Fruit fly (Drosophila melanogaster) whole organism, embryonic: ENCODE measurements around the gene CG13894.

Experiments
- Asciz ChIP-seq: fragments of 200-800 bp; sonication (Bioruptor generic); optimal IDR thresholded peaks from 2 replicates; lab custom pipeline; 2017; ENCODE audit warnings: missing biosample characterization, mild to moderate bottlenecking, missing genetic modification characterization, missing genetic modification reagents
- CG10654 ChIP-seq: fragments of 200-800 bp; sonication (Bioruptor generic); optimal IDR thresholded peaks from 2 replicates; lab custom pipeline; 2016; ENCODE audit warnings: missing biosample characterization, missing genetic modification characterization
- CG14965 ChIP-seq: fragments of 200-800 bp; sonication (Bioruptor generic); optimal IDR thresholded peaks from 2 replicates; lab custom pipeline; 2016; ENCODE audit warnings: missing biosample characterization, missing genetic modification characterization, borderline replicate concordance
- CG1529 ChIP-seq: fragments of 200-800 bp; sonication (Bioruptor generic); optimal IDR thresholded peaks from 3 replicates; lab custom pipeline; 2018; ENCODE audit warnings: missing biosample characterization, missing genetic modification characterization
- CG15514 ChIP-seq: fragments of 200-800 bp; sonication (Bioruptor generic); optimal IDR thresholded peaks from 3 replicates; lab custom pipeline; 2017; ENCODE audit warnings: missing biosample characterization, missing genetic modification characterization, mild to moderate bottlenecking, moderate library complexity, missing genetic modification reagents
- CG16779 ChIP-seq: fragments of 200-800 bp; sonication (Bioruptor generic); IDR thresholded peaks from 2 replicates; pipeline ENCODE4 v1.3.6; 2022; ENCODE audit warnings: missing biosample characterization, missing genetic modification characterization
- CG17186 ChIP-seq: fragments of 200-800 bp; sonication (Bioruptor generic); optimal IDR thresholded peaks from 3 replicates; lab custom pipeline; 2017; ENCODE audit warnings: missing biosample characterization, missing genetic modification reagents, missing genetic modification characterization
- CG17359 ChIP-seq: fragments of 200-800 bp; sonication (Bioruptor generic); optimal IDR thresholded peaks from 3 replicates; lab custom pipeline; 2018; ENCODE audit warnings: missing biosample characterization, mild to moderate bottlenecking, missing genetic modification characterization, moderate library complexity
- CG17385 ChIP-seq: fragments of 200-800 bp; sonication (Bioruptor generic); optimal IDR thresholded peaks from 3 replicates; lab custom pipeline; 2018; ENCODE audit warnings: missing biosample characterization, mild to moderate bottlenecking, missing genetic modification characterization
- CG31224 ChIP-seq: fragments of 200-800 bp; sonication (Bioruptor generic); IDR thresholded peaks from 2 replicates; pipeline ENCODE4 v1.3.6; 2022; ENCODE audit warnings: missing biosample characterization, missing genetic modification characterization
- CG33213 ChIP-seq: fragments of 200-800 bp; sonication (Bioruptor generic); optimal IDR thresholded peaks from 3 replicates; lab custom pipeline; 2016; ENCODE audit warnings: missing biosample characterization, missing genetic modification characterization
- CG3407 ChIP-seq: fragments of 200-800 bp; sonication (Bioruptor generic); optimal IDR thresholded peaks from 2 replicates; lab custom pipeline; 2018; ENCODE audit warnings: missing biosample characterization, mild to moderate bottlenecking, missing genetic modification characterization
- CG5245 ChIP-seq: fragments of 200-800 bp; sonication (Bioruptor generic); optimal IDR thresholded peaks from 3 replicates; lab custom pipeline; 2016; ENCODE audit warnings: missing biosample characterization, missing genetic modification characterization
- CG6254 ChIP-seq: fragments of 200-800 bp; sonication (Bioruptor generic); optimal IDR thresholded peaks from 3 replicates; lab custom pipeline; 2017; ENCODE audit warnings: mild to moderate bottlenecking, missing biosample characterization, missing genetic modification reagents, missing genetic modification characterization
- CG7271 ChIP-seq: fragments of 200-800 bp; sonication (Bioruptor generic); optimal IDR thresholded peaks from 2 replicates; lab custom pipeline; 2018; ENCODE audit warnings: missing biosample characterization, mild to moderate bottlenecking, missing genetic modification characterization, moderate library complexity
- CG8388 ChIP-seq: fragments of 200-800 bp; sonication (Bioruptor generic); optimal IDR thresholded peaks from 2 replicates; lab custom pipeline; 2019; ENCODE audit warnings: missing biosample characterization, mild to moderate bottlenecking, missing genetic modification characterization, moderate library complexity
- CG8944 ChIP-seq: fragments of 200-800 bp; sonication (Bioruptor generic); optimal IDR thresholded peaks from 3 replicates; lab custom pipeline; 2016; ENCODE audit warnings: missing biosample characterization, missing genetic modification characterization
- CG9437 ChIP-seq: fragments of 200-800 bp; sonication (Bioruptor generic); optimal IDR thresholded peaks from 2 replicates; lab custom pipeline; 2018; ENCODE audit warnings: missing biosample characterization, mild to moderate bottlenecking, missing genetic modification characterization
- CG9876 ChIP-seq: fragments of 200-800 bp; sonication (Bioruptor generic); optimal IDR thresholded peaks from 2 replicates; lab custom pipeline; 2016; ENCODE audit warnings: missing biosample characterization, missing genetic modification characterization
- CrebB ChIP-seq: fragments of 200-800 bp; sonication (Bioruptor generic); optimal IDR thresholded peaks from 3 replicates; lab custom pipeline; 2018; ENCODE audit warnings: missing biosample characterization, mild to moderate bottlenecking, missing genetic modification characterization
- D ChIP-seq, 2 experiments: fragments of 200-800 bp in 1 of 2; fragments of >200 bp in 1 of 2; sonication (Bioruptor generic) in 1 of 2; optimal IDR thresholded peaks; 2 replicates in 1 of 2; 3 replicates in 1 of 2; lab custom pipeline; 2017; ENCODE audit warnings: mild to moderate bottlenecking in 1 of 2, missing biosample characterization in 1 of 2, missing genetic modification characterization in 1 of 2, missing genetic modification reagents in 1 of 2
- Dll ChIP-seq: fragments of 200-800 bp; sonication (Bioruptor generic); IDR thresholded peaks from 4 replicates; pipeline ENCODE4 v1.3.6; 2022; ENCODE audit warnings: missing biosample characterization, missing genetic modification characterization; ENCODE audit not compliant: partially characterized antibody
- E2f2 ChIP-seq: fragments of 200-800 bp; sonication (Bioruptor generic); IDR thresholded peaks from 2 replicates; pipeline ENCODE4 v1.3.6; 2022; ENCODE audit warnings: missing biosample characterization, missing genetic modification characterization
- Fer2 ChIP-seq: fragments of 200-800 bp; sonication (Bioruptor generic); optimal IDR thresholded peaks from 2 replicates; lab custom pipeline; 2018; ENCODE audit warnings: missing biosample characterization, mild to moderate bottlenecking, missing genetic modification characterization, moderate library complexity
- Hr39 ChIP-seq: fragments of >200 bp; optimal IDR thresholded peaks from 2 replicates; lab custom pipeline; 2017
- Kr ChIP-seq: fragments of 200-800 bp; sonication (Bioruptor generic); optimal IDR thresholded peaks from 2 replicates; lab custom pipeline; 2017; ENCODE audit warnings: missing biosample characterization, mild to moderate bottlenecking, missing genetic modification characterization
- Lpt ChIP-seq: fragments of >200 bp; optimal IDR thresholded peaks from 2 replicates; lab custom pipeline; 2018; ENCODE audit warnings: missing biosample characterization, missing genetic modification characterization
- Neu2 ChIP-seq: fragments of 200-800 bp; sonication (Bioruptor generic); optimal IDR thresholded peaks from 3 replicates; lab custom pipeline; 2016; ENCODE audit warnings: missing biosample characterization, missing genetic modification characterization, borderline replicate concordance
- Nf-YC ChIP-seq: fragments of 200-800 bp; optimal IDR thresholded peaks from 3 replicates; lab custom pipeline; 2019; ENCODE audit warnings: missing biosample characterization, mild to moderate bottlenecking, missing genetic modification characterization, moderate library complexity
- Rfx ChIP-seq: fragments of 200-800 bp; sonication (Bioruptor generic); IDR thresholded peaks from 2 replicates; pipeline ENCODE4 v1.3.6; 2022; ENCODE audit warnings: missing biosample characterization, missing genetic modification characterization
- Stat92E ChIP-seq, 3 experiments: fragments of >200 bp in 2 of 3; fragments of 200-800 bp in 1 of 3; sonication (Bioruptor generic) in 1 of 3; optimal IDR thresholded peaks; 2 replicates each; lab custom pipeline; 2017 to 2019; ENCODE audit warnings: missing biosample characterization in 3 of 3, missing genetic modification characterization in 3 of 3, mild to moderate bottlenecking in 1 of 3, moderate library complexity in 1 of 3
- Trl ChIP-seq, 3 experiments: fragments of >200 bp in 2 of 3; fragments of 200-800 bp in 1 of 3; sonication (Bioruptor generic) in 1 of 3; optimal IDR thresholded peaks; 2 replicates in 1 of 3; 3 replicates in 2 of 3; lab custom pipeline; 2016 to 2017; ENCODE audit warnings: missing biosample characterization in 1 of 3, missing genetic modification characterization in 1 of 3
- Xbp1 ChIP-seq: fragments of 200-800 bp; sonication (Bioruptor generic); optimal IDR thresholded peaks from 3 replicates; lab custom pipeline; 2016; ENCODE audit warnings: missing biosample characterization, mild to moderate bottlenecking, missing genetic modification characterization
- ewg ChIP-seq: fragments of 200-800 bp; sonication (Bioruptor generic); optimal IDR thresholded peaks from 3 replicates; lab custom pipeline; 2017; ENCODE audit warnings: mild to moderate bottlenecking, missing biosample characterization, missing genetic modification reagents, missing genetic modification characterization
- exex ChIP-seq: fragments of 200-800 bp; sonication (Bioruptor generic); optimal IDR thresholded peaks from 4 replicates; lab custom pipeline; 2018; ENCODE audit warnings: missing biosample characterization, mild to moderate bottlenecking, missing genetic modification characterization, moderate library complexity
- grau ChIP-seq: fragments of 200-800 bp; optimal IDR thresholded peaks from 3 replicates; lab custom pipeline; 2019; ENCODE audit warnings: missing biosample characterization, mild to moderate bottlenecking, missing genetic modification characterization, moderate library complexity
- her ChIP-seq: fragments of 200-800 bp; sonication (Bioruptor generic); optimal IDR thresholded peaks from 2 replicates; lab custom pipeline; 2016; ENCODE audit warnings: missing biosample characterization, missing genetic modification characterization
- ind ChIP-seq: fragments of 200-800 bp; sonication (Bioruptor generic); optimal IDR thresholded peaks from 3 replicates; lab custom pipeline; 2016; ENCODE audit warnings: missing biosample characterization, missing genetic modification characterization
- ken ChIP-seq: fragments of 200-800 bp; sonication (Bioruptor generic); IDR thresholded peaks from 3 replicates; pipeline ENCODE4 v1.3.6; 2022; ENCODE audit warnings: missing biosample characterization, missing genetic modification characterization
- lbe ChIP-seq: fragments of 200-800 bp; sonication (Bioruptor generic); optimal IDR thresholded peaks from 2 replicates; lab custom pipeline; 2016; ENCODE audit warnings: missing biosample characterization, mild to moderate bottlenecking, missing genetic modification characterization
- mld ChIP-seq: fragments of 200-800 bp; sonication (Bioruptor generic); IDR thresholded peaks from 3 replicates; pipeline ENCODE4 v1.3.6; 2022; ENCODE audit warnings: missing biosample characterization, missing genetic modification characterization; ENCODE audit not compliant: partially characterized antibody
- prd ChIP-seq, 3 experiments: fragments of >200 bp in 2 of 3; fragments of 200-800 bp in 1 of 3; sonication (Bioruptor generic) in 1 of 3; optimal IDR thresholded peaks in 2 of 3; IDR thresholded peaks in 1 of 3; 2 replicates in 2 of 3; 3 replicates in 1 of 3; pipeline versions ENCODE4 v1.3.6 to Lab custom; 2017 to 2022; ENCODE audit warnings: missing biosample characterization in 1 of 3, missing genetic modification characterization in 1 of 3
- sd ChIP-seq: fragments of 200-800 bp; sonication (Bioruptor generic); optimal IDR thresholded peaks from 3 replicates; lab custom pipeline; 2018; ENCODE audit warnings: missing biosample characterization, mild to moderate bottlenecking, missing genetic modification characterization, moderate library complexity
- tll ChIP-seq, 2 experiments: fragments of 200-800 bp in 1 of 2; fragments of >200 bp in 1 of 2; sonication (Bioruptor generic) in 1 of 2; optimal IDR thresholded peaks; 2 replicates each; lab custom pipeline; 2017 to 2019; ENCODE audit warnings: missing biosample characterization in 2 of 2, missing genetic modification characterization in 2 of 2, mild to moderate bottlenecking in 1 of 2, moderate library complexity in 1 of 2
- twi ChIP-seq: fragments of 200-800 bp; optimal IDR thresholded peaks from 2 replicates; lab custom pipeline; 2019; ENCODE audit warnings: missing biosample characterization, mild to moderate bottlenecking, missing genetic modification characterization, moderate library complexity
- zen2 ChIP-seq: fragments of 200-800 bp; sonication (Bioruptor generic); IDR thresholded peaks from 3 replicates; pipeline ENCODE4 v1.3.6; 2022; ENCODE audit warnings: missing biosample characterization, missing genetic modification characterization; ENCODE audit not compliant: partially characterized antibody

CG13894 gene

dm6 chr3L:724518-725341 is 25.8 kb upstream of the CG13894 start (continued):
- peak; percentile 78 for TF ChIP-seq ind (GFP tag; lab: Kevin White, UChicago)
- peak; percentile 88 for TF ChIP-seq lbe (GFP tag; lab: Kevin White, UChicago)
- peak; percentile 93 for TF ChIP-seq Asciz
- peak; percentile 83 for TF ChIP-seq CG17186 (GFP tag; lab: Kevin White, UChicago)
- TF ChIP-seq sd (tag; lab: Kevin White, UChicago) = no peak
- peak; percentile 77 for TF ChIP-seq CG17385 (GFP tag; lab: Kevin White, UChicago)
- no peak for TF ChIP-seq zen2 (GFP tag; lab: Robert Waterston, UW)
- TF ChIP-seq CG16779 (GFP tag; lab: Robert Waterston, UW) = no peak
- TF ChIP-seq CG9437 = peak; percentile 80
- TF ChIP-seq Rfx (GFP tag; lab: Robert Waterston, UW) = peak; percentile 82
- peak; percentile 35 for TF ChIP-seq Nf-YC (tag; lab: Kevin White, UChicago)
- peak; percentile 89 for TF ChIP-seq CG14965 (GFP tag; lab: Kevin White, UChicago)
- TF ChIP-seq prd (optimal IDR thresholded peaks at IDR 0.05; lab: Kevin White, UChicago) = no peak
- TF ChIP-seq prd (GFP tag; IDR thresholded peaks at IDR 0.05; lab: Robert Waterston, UW) = peak; percentile 98
- TF ChIP-seq CG17359 (tag; lab: Kevin White, UChicago) = peak; percentile 92
- TF ChIP-seq CrebB = peak; percentile 82
- peak; percentile 97 for TF ChIP-seq CG3407 (GFP tag; lab: Kevin White, UChicago)
- TF ChIP-seq CG33213 = peak; percentile 95
- TF ChIP-seq D (optimal IDR thresholded peaks at IDR 0.05; lab: Kevin White, UChicago) = no peak
- peak; percentile 97 for TF ChIP-seq D (GFP tag; optimal IDR thresholded peaks at IDR 0.05; lab: Kevin White, UChicago)
- TF ChIP-seq mld (GFP tag; lab: Robert Waterston, UW) = no peak
- no peak for TF ChIP-seq Hr39
- TF ChIP-seq CG15514 (GFP tag; lab: Kevin White, UChicago) = peak; percentile 12
- TF ChIP-seq Xbp1 = peak; percentile 89
- TF ChIP-seq CG5245 = peak; percentile 93
- peak; percentile 86 for TF ChIP-seq CG7271
- peak; percentile 76 for TF ChIP-seq CG9876 (GFP tag; lab: Kevin White, UChicago)
- peak; percentile 97 for TF ChIP-seq Kr
- no peak for TF ChIP-seq exex
- TF ChIP-seq Fer2 (tag; lab: Kevin White, UChicago) = peak; percentile 2
- peak; percentile 95 for TF ChIP-seq CG6254 (GFP tag; lab: Kevin White, UChicago)
- TF ChIP-seq CG1529 (GFP tag; lab: Kevin White, UChicago) = peak; percentile 97
- peak; percentile 90 for TF ChIP-seq Neu2
- TF ChIP-seq CG10654 (GFP tag; lab: Kevin White, UChicago) = peak; percentile 87
- peak; percentile 79 for TF ChIP-seq CG31224 (GFP tag; lab: Robert Waterston, UW)
- no peak for TF ChIP-seq Lpt (GFP tag; lab: Kevin White, UChicago)
- TF ChIP-seq ken (GFP tag; lab: Robert Waterston, UW) = peak; percentile 95
- peak in 1 of 3 experiments; percentile 74 for TF ChIP-seq Stat92E (GFP tag; optimal IDR thresholded peaks at IDR 0.05; lab: Kevin White, UChicago)
- peak; percentile 97 for TF ChIP-seq CG8388 (GFP tag; lab: Kevin White, UChicago)
- peak in 1 of 2 experiments; percentile 59 for TF ChIP-seq tll (GFP tag; optimal IDR thresholded peaks at IDR 0.05; lab: Kevin White, UChicago)
- peak; percentile 87 for TF ChIP-seq grau
- peak; percentile 71 for TF ChIP-seq E2f2 (GFP tag; lab: Robert Waterston, UW)
- peak; percentile 90 for TF ChIP-seq her
- peak; percentile 84 for TF ChIP-seq ewg
- no peak for TF ChIP-seq Trl (optimal IDR thresholded peaks at IDR 0.05; lab: Kevin White, UChicago)
- peak; percentile 97 for TF ChIP-seq Trl (GFP tag; optimal IDR thresholded peaks at IDR 0.05; lab: Kevin White, UChicago)
- TF ChIP-seq twi (tag; lab: Kevin White, UChicago) = peak; percentile 92
- no peak for TF ChIP-seq Dll
- peak; percentile 89 for TF ChIP-seq CG8944 (GFP tag; lab: Kevin White, UChicago)
